Worm (Caenorhabditis elegans): ENCODE data around the gene fis-1.

ce11 chrII:6801262-6801661 lies 46.3 kb downstream of the fis-1 start:
- no peak for TF ChIP-seq tbx-2 (tag; optimal IDR thresholded peaks at IDR 0.05)
- no peak for TF ChIP-seq elt-3 (tag; optimal IDR thresholded peaks at IDR 0.05)
- no peak for TF ChIP-seq nhr-11 (tag; optimal IDR thresholded peaks at IDR 0.05)
- no peak for TF ChIP-seq ama-1 (optimal IDR thresholded peaks at IDR 0.05)
- no peak for TF ChIP-seq ZK546.5 (tag; optimal IDR thresholded peaks at IDR 0.05)
- no peak for TF ChIP-seq ceh-82 (tag; optimal IDR thresholded peaks at IDR 0.05)
- TF ChIP-seq elt-2 (tag; optimal IDR thresholded peaks at IDR 0.05), result no peak
- no peak for TF ChIP-seq unc-62 (GFP tag; optimal IDR thresholded peaks at IDR 0.05)
- no peak for TF ChIP-seq egl-27 (tag; optimal IDR thresholded peaks at IDR 0.05)
- TF ChIP-seq nhr-12 (tag; optimal IDR thresholded peaks at IDR 0.05), result no peak
- no peak for TF ChIP-seq nhr-237 (tag; optimal IDR thresholded peaks at IDR 0.05)
